Worm (Caenorhabditis elegans) whole organism, mixed stage, embryonic: ENCODE results near the gene C27B7.5.

Experiments
- M03D4.4 ChIP-seq: sonication (generic microtip); optimal IDR thresholded peaks from 2 replicates; lab custom pipeline; 2017; ENCODE audit warnings: mild to moderate bottlenecking, missing genetic modification characterization, missing compliant biosample characterization
- blmp-1 ChIP-seq: fragments of 150-350 bp; optimal IDR thresholded peaks from 2 replicates; lab custom pipeline; 2014; ENCODE audit warnings: missing biosample characterization, missing genetic modification characterization
- ceh-39 ChIP-seq: fragments of 150-350 bp; optimal IDR thresholded peaks from 2 replicates; lab custom pipeline; 2014; ENCODE audit warnings: missing biosample characterization, missing genetic modification characterization
- ceh-43 ChIP-seq: fragments of 200-800 bp; sonication (Bioruptor generic); optimal IDR thresholded peaks from 2 replicates; lab custom pipeline; 2018; ENCODE audit warnings: mild to moderate bottlenecking, missing genetic modification characterization, moderate library complexity, missing compliant biosample characterization
- ces-1 ChIP-seq: fragments of 150-350 bp; optimal IDR thresholded peaks from 2 replicates; lab custom pipeline; 2014; ENCODE audit warnings: missing biosample characterization, missing genetic modification reagents, missing genetic modification characterization
- cnd-1 ChIP-seq: fragments of 200-800 bp; sonication (Bioruptor generic); optimal IDR thresholded peaks from 2 replicates; lab custom pipeline; 2018; ENCODE audit warnings: mild to moderate bottlenecking, missing genetic modification characterization, missing compliant biosample characterization
- drap-1 ChIP-seq: fragments of 200-800 bp; sonication (Bioruptor generic); optimal IDR thresholded peaks from 3 replicates; lab custom pipeline; 2018; ENCODE audit warnings: mild to moderate bottlenecking, missing genetic modification characterization, missing compliant biosample characterization
- elt-1 ChIP-seq: sonication (generic microtip); optimal IDR thresholded peaks from 2 replicates; lab custom pipeline; 2017; ENCODE audit warnings: missing genetic modification characterization, mild to moderate bottlenecking, missing compliant biosample characterization, antibody characterized with exemption, moderate library complexity, borderline replicate concordance; ENCODE audit not compliant: insufficient read depth
- elt-3 ChIP-seq: fragments of 150-350 bp; optimal IDR thresholded peaks from 2 replicates; lab custom pipeline; 2014; ENCODE audit warnings: missing biosample characterization, missing genetic modification characterization
- flh-1 ChIP-seq: fragments of 200-800 bp; sonication (Bioruptor generic); optimal IDR thresholded peaks from 2 replicates; lab custom pipeline; 2018; ENCODE audit warnings: mild to moderate bottlenecking, missing genetic modification characterization, moderate library complexity, missing compliant biosample characterization
- ham-2 ChIP-seq: fragments of 200-800 bp; sonication (Bioruptor generic); optimal IDR thresholded peaks from 2 replicates; lab custom pipeline; 2018; ENCODE audit warnings: mild to moderate bottlenecking, missing genetic modification characterization, missing compliant biosample characterization
- lin-13 ChIP-seq: fragments of 150-350 bp; optimal IDR thresholded peaks from 2 replicates; lab custom pipeline; 2014; ENCODE audit warnings: missing biosample characterization, missing genetic modification characterization
- lin-32 ChIP-seq: fragments of 200-800 bp; sonication (Bioruptor generic); optimal IDR thresholded peaks from 2 replicates; lab custom pipeline; 2018; ENCODE audit warnings: mild to moderate bottlenecking, missing genetic modification characterization, missing compliant biosample characterization
- lsy-2 ChIP-seq: fragments of 150-350 bp; optimal IDR thresholded peaks from 2 replicates; lab custom pipeline; 2014; ENCODE audit warnings: missing biosample characterization, missing genetic modification characterization
- mab-5 ChIP-seq: fragments of 150-350 bp; optimal IDR thresholded peaks from 2 replicates; lab custom pipeline; 2014; ENCODE audit warnings: missing biosample characterization, missing genetic modification characterization
- mep-1 ChIP-seq: fragments of 150-350 bp; optimal IDR thresholded peaks from 2 replicates; lab custom pipeline; 2017; ENCODE audit warnings: missing biosample characterization, missing genetic modification reagents, missing genetic modification characterization, inconsistent platforms
- mls-2 ChIP-seq: sonication (generic microtip); optimal IDR thresholded peaks from 2 replicates; lab custom pipeline; 2016; ENCODE audit warnings: mild to moderate bottlenecking, missing genetic modification characterization, moderate library complexity, missing compliant biosample characterization
- nhr-12 ChIP-seq: fragments of 150-350 bp; optimal IDR thresholded peaks from 2 replicates; lab custom pipeline; 2014; ENCODE audit warnings: missing biosample characterization, missing genetic modification characterization
- nhr-2 ChIP-seq: fragments of 150-350 bp; optimal IDR thresholded peaks from 2 replicates; lab custom pipeline; 2014; ENCODE audit warnings: missing biosample characterization, missing genetic modification characterization
- nhr-237 ChIP-seq: fragments of 150-350 bp; optimal IDR thresholded peaks from 2 replicates; lab custom pipeline; 2014; ENCODE audit warnings: missing biosample characterization, missing genetic modification characterization
- nhr-28 ChIP-seq: fragments of 150-350 bp; optimal IDR thresholded peaks from 2 replicates; lab custom pipeline; 2014; ENCODE audit warnings: missing biosample characterization, missing genetic modification characterization
- nhr-76 ChIP-seq: sonication (generic microtip); optimal IDR thresholded peaks from 2 replicates; lab custom pipeline; 2017; ENCODE audit warnings: missing biosample characterization, missing genetic modification characterization
- pha-4 ChIP-seq: fragments of 150-350 bp; optimal IDR thresholded peaks from 2 replicates; lab custom pipeline; 2018; ENCODE audit warnings: missing biosample characterization, missing genetic modification reagents, missing genetic modification characterization
- sem-2 ChIP-seq: fragments of 200-800 bp; sonication (Bioruptor generic); optimal IDR thresholded peaks from 2 replicates; lab custom pipeline; 2018; ENCODE audit warnings: mild to moderate bottlenecking, missing genetic modification characterization, missing compliant biosample characterization
- sptf-1 ChIP-seq: sonication (generic microtip); optimal IDR thresholded peaks from 2 replicates; lab custom pipeline; 2017; ENCODE audit warnings: mild to moderate bottlenecking, missing genetic modification characterization, moderate library complexity, missing compliant biosample characterization
- tbx-8 ChIP-seq: fragments of 200-800 bp; sonication (Bioruptor generic); optimal IDR thresholded peaks from 2 replicates; lab custom pipeline; 2018; ENCODE audit warnings: mild to moderate bottlenecking, missing genetic modification characterization, moderate library complexity, missing compliant biosample characterization
- unc-120 ChIP-seq: sonication (generic microtip); optimal IDR thresholded peaks from 2 replicates; lab custom pipeline; 2017; ENCODE audit warnings: missing genetic modification characterization, missing compliant biosample characterization; ENCODE audit not compliant: poor library complexity, severe bottlenecking
- unc-39 ChIP-seq: fragments of 150-350 bp; optimal IDR thresholded peaks from 2 replicates; lab custom pipeline; 2014; ENCODE audit warnings: missing biosample characterization, missing genetic modification characterization
- unc-62 ChIP-seq: fragments of 150-350 bp; optimal IDR thresholded peaks from 2 replicates; lab custom pipeline; 2014; ENCODE audit warnings: missing biosample characterization, missing genetic modification reagents, missing genetic modification characterization
- zip-8 ChIP-seq: fragments of 150-350 bp; optimal IDR thresholded peaks from 2 replicates; lab custom pipeline; 2014; ENCODE audit warnings: missing biosample characterization, missing genetic modification characterization

Gene C27B7.5

DNA sequence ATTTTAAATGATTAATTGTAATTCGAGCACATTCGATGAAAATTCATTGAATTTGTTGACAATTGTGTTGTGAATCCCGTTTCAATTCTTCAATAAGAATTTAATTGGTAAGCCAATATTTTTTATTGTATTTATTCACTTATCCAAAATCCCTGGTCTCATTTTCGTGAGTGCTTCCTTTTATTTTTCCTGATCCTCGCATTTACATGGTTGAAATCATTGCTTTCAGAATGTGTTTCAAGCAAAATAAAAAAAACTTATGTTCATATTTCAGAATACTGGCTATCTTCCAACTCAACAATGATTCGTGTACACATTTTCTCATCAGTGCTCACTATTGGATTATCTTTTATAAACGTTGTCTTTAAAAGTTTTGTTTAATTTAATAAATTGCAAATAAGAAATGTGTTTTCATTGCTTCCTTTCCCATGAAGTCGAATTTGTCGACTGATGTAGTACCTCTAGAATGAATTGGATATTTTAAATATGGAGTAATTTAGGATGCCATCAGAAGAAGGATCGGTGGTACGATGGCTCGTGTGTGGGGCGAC, 28.6 kb downstream of the C27B7.5 start, which contains the start of the genes D1046.18 and slc-25A26:
Gene D1046.18 (plus strand): TSS at position 301 of the 551 bp plus-strand sequence.
Gene slc-25A26 (plus strand): TSS at position 501 of the 551 bp plus-strand sequence.
- TF ChIP-seq nhr-76: no peak
- TF ChIP-seq pha-4 (tag; lab: Kevin White, UChicago): no peak
- no peak for TF ChIP-seq flh-1 (GFP tag; lab: Kevin White, UChicago)
- no peak for TF ChIP-seq cnd-1
- TF ChIP-seq nhr-2: no peak
- TF ChIP-seq lin-32 (GFP tag; lab: Kevin White, UChicago): no peak
- no peak for TF ChIP-seq unc-39 (tag; lab: Kevin White, UChicago)
- no peak for TF ChIP-seq unc-62 (GFP tag; lab: Kevin White, UChicago)
- no peak for TF ChIP-seq nhr-28 (tag; lab: Kevin White, UChicago)
- no peak for TF ChIP-seq drap-1 (GFP tag; lab: Kevin White, UChicago)
- no peak for TF ChIP-seq lsy-2 (tag; lab: Kevin White, UChicago)
- no peak for TF ChIP-seq blmp-1
- TF ChIP-seq unc-120 (tag; lab: Kevin White, UChicago): no peak

DNA sequence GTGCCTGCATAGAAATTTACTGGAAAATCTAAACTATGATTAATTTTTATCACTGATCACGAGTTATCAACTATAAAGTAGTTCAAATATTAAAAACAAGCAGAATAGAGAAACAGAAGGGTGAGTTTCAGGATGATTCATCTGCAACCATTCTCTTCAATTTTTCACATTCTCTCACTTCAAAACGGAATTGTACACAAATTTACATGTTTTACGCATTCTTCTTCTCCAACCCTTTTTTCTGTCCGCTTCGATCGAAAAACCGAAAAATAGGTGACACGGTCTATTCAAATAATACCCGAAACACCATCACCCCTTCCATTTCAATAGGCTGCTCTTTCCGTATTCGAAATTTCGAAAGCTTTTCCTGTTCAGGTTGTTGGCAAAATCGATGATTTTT, 32.1 kb downstream of the C27B7.5 start, which contains the start of gene D1046.4:
Gene D1046.4 (plus strand): TSS at position 301 of the 400 bp plus-strand sequence.
- TF ChIP-seq elt-3 (no peak), tbx-8 (GFP tag; lab: Kevin White, UChicago) (no peak), zip-8 (tag; lab: Kevin White, UChicago) (no peak), lsy-2 (tag; lab: Kevin White, UChicago) (no peak), M03D4.4 (no peak), ham-2 (GFP tag; lab: Kevin White, UChicago) (no peak), mls-2 (no peak)

DNA sequence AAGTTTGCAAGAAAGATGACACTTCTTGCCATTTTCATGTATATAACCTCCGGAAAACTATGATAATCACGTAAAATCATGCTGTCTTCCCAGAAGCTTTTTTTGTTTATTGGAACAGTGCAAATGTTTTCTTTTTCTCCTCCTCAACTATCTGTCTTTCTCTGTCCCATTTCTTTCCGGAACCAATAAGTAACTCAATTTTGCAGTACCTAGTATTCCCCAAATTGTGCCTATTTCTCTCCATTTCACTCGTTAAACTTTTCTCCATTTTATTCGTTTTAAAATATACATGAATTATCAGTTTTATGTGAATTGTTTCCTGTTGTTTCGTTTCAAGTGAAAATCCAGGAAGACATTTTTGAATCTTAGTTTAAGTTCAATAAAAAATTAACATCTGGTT, 42.0 kb downstream of the C27B7.5 start:
- TF ChIP-seq flh-1 (GFP tag; lab: Kevin White, UChicago): no peak
- TF ChIP-seq nhr-12: no peak
- no peak for TF ChIP-seq lin-13 (tag; lab: Kevin White, UChicago)
- TF ChIP-seq ces-1 (GFP tag; lab: Kevin White, UChicago): peak; percentile 73
- TF ChIP-seq ceh-39 (tag; lab: Kevin White, UChicago): no peak

DNA sequence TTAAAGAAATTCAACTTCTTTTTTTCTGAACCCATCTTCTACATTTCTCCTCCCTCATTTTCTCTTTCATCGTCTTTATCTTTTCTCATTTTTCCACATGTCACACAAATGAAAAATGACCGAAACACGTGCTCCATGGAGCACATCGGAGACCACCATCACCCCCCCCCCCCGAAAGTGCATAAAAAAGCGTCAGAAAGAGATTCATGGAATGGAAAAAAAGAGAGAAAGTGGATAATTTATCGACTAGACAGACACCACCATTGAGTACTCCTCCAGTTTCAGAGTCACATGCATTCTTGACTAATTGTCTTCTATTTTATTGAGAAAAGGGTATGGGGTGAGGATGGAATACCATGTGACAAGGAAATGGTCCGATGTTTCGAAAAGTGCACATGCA, 45.7 kb downstream of the C27B7.5 start:
- no peak for TF ChIP-seq sptf-1 (tag; lab: Kevin White, UChicago)
- TF ChIP-seq mls-2: no peak
- TF ChIP-seq M03D4.4: no peak
- TF ChIP-seq nhr-237 (tag; lab: Kevin White, UChicago): no peak
- peak; percentile 37 for TF ChIP-seq mab-5 (tag; lab: Kevin White, UChicago)
- TF ChIP-seq unc-62 (GFP tag; lab: Kevin White, UChicago): peak; percentile 33
- TF ChIP-seq ceh-39 (tag; lab: Kevin White, UChicago): no peak
- no peak for TF ChIP-seq nhr-12
- no peak for TF ChIP-seq blmp-1
- TF ChIP-seq nhr-2: no peak
- no peak for TF ChIP-seq drap-1 (GFP tag; lab: Kevin White, UChicago)
- TF ChIP-seq ceh-43 (GFP tag; lab: Kevin White, UChicago): no peak
- no peak for TF ChIP-seq unc-39 (tag; lab: Kevin White, UChicago)
- peak; percentile 50 for TF ChIP-seq unc-120 (tag; lab: Kevin White, UChicago)
- TF ChIP-seq elt-3: no peak
- TF ChIP-seq mep-1 (tag; lab: Kevin White, UChicago): no peak
- no peak for TF ChIP-seq elt-1
- TF ChIP-seq zip-8 (tag; lab: Kevin White, UChicago): no peak
- no peak for TF ChIP-seq nhr-28 (tag; lab: Kevin White, UChicago)
- TF ChIP-seq sem-2 (GFP tag; lab: Kevin White, UChicago): no peak
- no peak for TF ChIP-seq lin-32 (GFP tag; lab: Kevin White, UChicago)
